Fruit fly (Drosophila melanogaster) whole organism, wandering third instar larva: Measurements from ENCODE around the gene CG3407.

Experiments used
- Abd-B ChIP-seq: fragments of >200 bp; optimal IDR thresholded peaks from 2 replicates; lab custom pipeline; 2017; ENCODE audit warnings: missing biosample characterization, missing genetic modification characterization
- CG32264 ChIP-seq: fragments of 200-800 bp; sonication (Bioruptor generic); optimal IDR thresholded peaks from 2 replicates; lab custom pipeline; 2016; ENCODE audit warnings: missing biosample characterization, missing genetic modification characterization
- CG9705 ChIP-seq: fragments of 200-800 bp; sonication (Bioruptor generic); optimal IDR thresholded peaks from 2 replicates; lab custom pipeline; 2018; ENCODE audit warnings: missing biosample characterization, mild to moderate bottlenecking, missing genetic modification characterization
- CrebA ChIP-seq: fragments of 200-800 bp; sonication (Bioruptor generic); optimal IDR thresholded peaks from 2 replicates; lab custom pipeline; 2016; ENCODE audit warnings: missing biosample characterization, mild to moderate bottlenecking, missing genetic modification characterization, borderline replicate concordance
- Dfd ChIP-seq: fragments of >200 bp; optimal IDR thresholded peaks from 2 replicates; lab custom pipeline; 2017; ENCODE audit warnings: missing biosample characterization, missing genetic modification characterization
- Dif ChIP-seq: fragments of 200-275, 200-300 bp; sonication (Bioruptor generic); optimal IDR thresholded peaks from 2 replicates; lab custom pipeline; 2018; ENCODE audit warnings: missing biosample characterization, missing genetic modification characterization; ENCODE audit not compliant: partially characterized antibody
- GATAd ChIP-seq: sonication (Bioruptor generic); optimal IDR thresholded peaks from 2 replicates; lab custom pipeline; 2016; ENCODE audit warnings: missing biosample characterization, missing genetic modification characterization
- HLH106 ChIP-seq: fragments of 200-800 bp; optimal IDR thresholded peaks from 3 replicates; lab custom pipeline; 2019; ENCODE audit warnings: missing biosample characterization, mild to moderate bottlenecking, missing genetic modification characterization, moderate library complexity
- Hnf4 ChIP-seq: fragments of 200-800 bp; sonication (Bioruptor generic); optimal IDR thresholded peaks from 2 replicates; lab custom pipeline; 2016; ENCODE audit warnings: missing biosample characterization, mild to moderate bottlenecking, missing genetic modification characterization
- Hr78 ChIP-seq: fragments of >200 bp; optimal IDR thresholded peaks from 2 replicates; lab custom pipeline; 2017; ENCODE audit warnings: missing biosample characterization, missing genetic modification characterization
- Hr83 ChIP-seq: fragments of 200-300 bp; sonication (Bioruptor generic); optimal IDR thresholded peaks from 2 replicates; lab custom pipeline; 2016; ENCODE audit warnings: missing biosample characterization, mild to moderate bottlenecking, missing genetic modification characterization, moderate library complexity; ENCODE audit not compliant: poor library complexity, severe bottlenecking
- Jra ChIP-seq: sonication (Bioruptor generic); optimal IDR thresholded peaks from 2 replicates; lab custom pipeline; 2016; ENCODE audit warnings: missing biosample characterization, missing genetic modification characterization
- Mio ChIP-seq: sonication (Bioruptor generic); optimal IDR thresholded peaks from 2 replicates; lab custom pipeline; 2016; ENCODE audit warnings: missing biosample characterization, missing genetic modification characterization
- Myc ChIP-seq: fragments of >200 bp; optimal IDR thresholded peaks from 2 replicates; lab custom pipeline; 2017
- N ChIP-seq: fragments of >200 bp; optimal IDR thresholded peaks from 2 replicates; lab custom pipeline; 2018; ENCODE audit warnings: missing biosample characterization, missing external identifiers, missing genetic modification characterization
- OdsH ChIP-seq: fragments of 200-800 bp; sonication (Bioruptor generic); optimal IDR thresholded peaks from 2 replicates; lab custom pipeline; 2016; ENCODE audit warnings: missing biosample characterization, mild to moderate bottlenecking, missing genetic modification characterization
- Rel ChIP-seq, 2 experiments: fragments of 200-800 bp; sonication (Bioruptor generic) in 1 of 2; optimal IDR thresholded peaks; 2 replicates in 1 of 2; 3 replicates in 1 of 2; lab custom pipeline; 2016 to 2019; ENCODE audit warnings: mild to moderate bottlenecking in 2 of 2, missing biosample characterization in 2 of 2, missing genetic modification characterization in 2 of 2, moderate library complexity in 1 of 2
- Sp1 ChIP-seq: fragments of 200-800 bp; sonication (Bioruptor generic); optimal IDR thresholded peaks from 3 replicates; lab custom pipeline; 2019; ENCODE audit warnings: missing biosample characterization, mild to moderate bottlenecking, missing genetic modification characterization, moderate library complexity
- Vsx2 ChIP-seq: fragments of 200-300, 225-300 bp; sonication (Bioruptor generic); optimal IDR thresholded peaks from 2 replicates; lab custom pipeline; 2018; ENCODE audit warnings: missing biosample characterization, missing genetic modification characterization; ENCODE audit not compliant: partially characterized antibody
- br ChIP-seq: fragments of 200-800 bp; sonication (Bioruptor generic); optimal IDR thresholded peaks from 2 replicates; lab custom pipeline; 2016; ENCODE audit warnings: missing biosample characterization, missing genetic modification characterization
- brk ChIP-seq: fragments of 200-800 bp; sonication (Bioruptor generic); optimal IDR thresholded peaks from 2 replicates; lab custom pipeline; 2016; ENCODE audit warnings: missing biosample characterization, mild to moderate bottlenecking, missing genetic modification characterization
- dl ChIP-seq, 2 experiments: fragments of 175-275, 200-275 bp in 1 of 2; fragments of 200-275 bp in 1 of 2; sonication (Bioruptor generic); optimal IDR thresholded peaks; lab custom pipeline; 2018; ENCODE audit warnings: mild to moderate bottlenecking in 2 of 2, missing biosample characterization in 2 of 2, missing genetic modification characterization in 2 of 2, moderate library complexity in 2 of 2; ENCODE audit not compliant: partially characterized antibody in 2 of 2, insufficient read depth in 1 of 2
- dmrt93B ChIP-seq: fragments of 200-800 bp; sonication (Bioruptor generic); optimal IDR thresholded peaks from 2 replicates; lab custom pipeline; 2018; ENCODE audit warnings: missing biosample characterization, mild to moderate bottlenecking, missing genetic modification characterization
- dsf ChIP-seq: sonication (Bioruptor generic); optimal IDR thresholded peaks from 2 replicates; lab custom pipeline; 2016; ENCODE audit warnings: missing biosample characterization, missing genetic modification characterization, borderline replicate concordance
- ey ChIP-seq: fragments of 200-800 bp; sonication (Bioruptor generic); optimal IDR thresholded peaks from 2 replicates; lab custom pipeline; 2016; ENCODE audit warnings: missing biosample characterization, missing genetic modification characterization
- foxo ChIP-seq, 2 experiments: fragments of 200-800 bp; sonication (Bioruptor generic); optimal IDR thresholded peaks; 2 replicates in 1 of 2; 3 replicates in 1 of 2; lab custom pipeline; 2016 to 2017; ENCODE audit warnings: missing biosample characterization in 2 of 2, missing genetic modification characterization in 2 of 2
- fru ChIP-seq: fragments of 200-800 bp; sonication (Bioruptor generic); optimal IDR thresholded peaks from 3 replicates; lab custom pipeline; 2016; ENCODE audit warnings: missing biosample characterization, mild to moderate bottlenecking, missing genetic modification characterization
- h ChIP-seq: fragments of 200-800 bp; sonication (Bioruptor generic); optimal IDR thresholded peaks from 3 replicates; lab custom pipeline; 2016; ENCODE audit warnings: missing biosample characterization, mild to moderate bottlenecking, missing genetic modification characterization
- jim ChIP-seq: fragments of 175-275, 200-325 bp; sonication (Bioruptor generic); optimal IDR thresholded peaks from 2 replicates; lab custom pipeline; 2016; ENCODE audit warnings: missing biosample characterization, mild to moderate bottlenecking, missing genetic modification characterization
- lola ChIP-seq: fragments of >200 bp; optimal IDR thresholded peaks from 2 replicates; lab custom pipeline; 2017; ENCODE audit warnings: missing biosample characterization, missing genetic modification characterization
- pan ChIP-seq: fragments of >200 bp; optimal IDR thresholded peaks from 2 replicates; lab custom pipeline; 2017
- psq ChIP-seq: fragments of 200-800 bp; sonication (Bioruptor generic); optimal IDR thresholded peaks from 3 replicates; lab custom pipeline; 2017; ENCODE audit warnings: missing biosample characterization, mild to moderate bottlenecking, missing genetic modification characterization, moderate library complexity
- rgr ChIP-seq: fragments of 200-800 bp; sonication (Bioruptor generic); optimal IDR thresholded peaks from 3 replicates; lab custom pipeline; 2016; ENCODE audit warnings: missing biosample characterization, mild to moderate bottlenecking, missing genetic modification characterization
- sage ChIP-seq: fragments of 200-800 bp; sonication (Bioruptor generic); optimal IDR thresholded peaks from 2 replicates; lab custom pipeline; 2016; ENCODE audit warnings: missing biosample characterization, mild to moderate bottlenecking, missing genetic modification characterization
- sv ChIP-seq: fragments of 200-800 bp; sonication (Bioruptor generic); optimal IDR thresholded peaks from 3 replicates; lab custom pipeline; 2016; ENCODE audit warnings: missing biosample characterization, missing genetic modification characterization
- tai ChIP-seq: sonication (Bioruptor generic); optimal IDR thresholded peaks from 2 replicates; lab custom pipeline; 2016; ENCODE audit warnings: missing biosample characterization, missing genetic modification characterization
- usp ChIP-seq: fragments of >200 bp; optimal IDR thresholded peaks from 2 replicates; lab custom pipeline; 2017; ENCODE audit warnings: missing biosample characterization, missing genetic modification characterization
- woc ChIP-seq: sonication (Bioruptor generic); optimal IDR thresholded peaks from 2 replicates; lab custom pipeline; 2016; ENCODE audit warnings: missing biosample characterization, mild to moderate bottlenecking, missing genetic modification characterization

CG3407 gene

dm6 chr2L:3778157-3779060, 34.8 kb downstream of the CG3407 start:
- TF ChIP-seq GATAd: no peak
- peak; percentile 85 for TF ChIP-seq Sp1 (GFP tag; lab: Kevin White, UChicago)
- TF ChIP-seq h (GFP tag; lab: Kevin White, UChicago): peak; percentile 73
- peak; percentile 50 for TF ChIP-seq dmrt93B (GFP tag; lab: Kevin White, UChicago)
- TF ChIP-seq Hr83 (GFP tag; lab: Kevin White, UChicago): peak; percentile 30
- no peak for TF ChIP-seq Dfd (GFP tag; lab: Kevin White, UChicago)
- peak; percentile 32 for TF ChIP-seq br (GFP tag; lab: Kevin White, UChicago)
- peak; percentile 65 for TF ChIP-seq ey (GFP tag; lab: Kevin White, UChicago)
- TF ChIP-seq pan (lab: Kevin White, UChicago): no peak
- TF ChIP-seq N: no peak
- peak; percentile 46 for TF ChIP-seq Vsx2
- peak; percentile 43 for TF ChIP-seq tai (GFP tag; lab: Kevin White, UChicago)
- peak; percentile 70 for TF ChIP-seq Rel (GFP tag; optimal IDR thresholded peaks at IDR 0.05; lab: Kevin White, UChicago)
- peak; percentile 39 for TF ChIP-seq Rel (tag; optimal IDR thresholded peaks at IDR 0.05; lab: Kevin White, UChicago)
- no peak for TF ChIP-seq Abd-B (GFP tag; lab: Kevin White, UChicago)
- TF ChIP-seq CG9705 (GFP tag; lab: Kevin White, UChicago): peak; percentile 44
- peak in 1 of 2 experiments; percentile 88 for TF ChIP-seq foxo (GFP tag; optimal IDR thresholded peaks at IDR 0.05; lab: Kevin White, UChicago)
- TF ChIP-seq woc (GFP tag; lab: Kevin White, UChicago): peak; percentile 23
- peak; percentile 68 for TF ChIP-seq fru
- peak; percentile 89 for TF ChIP-seq OdsH (GFP tag; lab: Kevin White, UChicago)
- no peak for TF ChIP-seq usp (GFP tag; lab: Kevin White, UChicago)
- TF ChIP-seq CG32264: peak; percentile 21
- TF ChIP-seq sv (GFP tag; lab: Kevin White, UChicago): no peak
- TF ChIP-seq jim (GFP tag; lab: Kevin White, UChicago): no peak
- peak; percentile 20 for TF ChIP-seq Hnf4 (GFP tag; lab: Kevin White, UChicago)
- no peak for TF ChIP-seq dsf (GFP tag; lab: Kevin White, UChicago)
- peak; percentile 85 for TF ChIP-seq HLH106 (tag; lab: Kevin White, UChicago)
- TF ChIP-seq Hr78 (GFP tag; lab: Kevin White, UChicago): no peak
- TF ChIP-seq Mio: no peak
- TF ChIP-seq rgr (GFP tag; lab: Kevin White, UChicago): peak; percentile 89
- TF ChIP-seq sage: peak; percentile 77
- peak in 1 of 2 experiments; percentile 20 for TF ChIP-seq dl (GFP tag; optimal IDR thresholded peaks at IDR 0.05; lab: Kevin White, UChicago; ENCODE audit: insufficient read depth in 1 of 2, partially characterized antibody in 2 of 2)
- TF ChIP-seq psq (GFP tag; lab: Kevin White, UChicago): peak; percentile 82
- peak; percentile 67 for TF ChIP-seq CrebA
- TF ChIP-seq Jra (GFP tag; lab: Kevin White, UChicago): peak; percentile 45
- peak; percentile 45 for TF ChIP-seq Dif
- TF ChIP-seq lola (GFP tag; lab: Kevin White, UChicago): no peak
- TF ChIP-seq brk: peak; percentile 77
- TF ChIP-seq Myc (lab: Kevin White, UChicago): no peak

dm6 chr2L:3777485-3777884, 35.7 kb downstream of the CG3407 start:
- TF ChIP-seq h (GFP tag; lab: Kevin White, UChicago) (no peak), br (GFP tag; lab: Kevin White, UChicago) (no peak), sage (no peak), Sp1 (GFP tag; lab: Kevin White, UChicago) (no peak), tai (GFP tag; lab: Kevin White, UChicago) (no peak), jim (GFP tag; lab: Kevin White, UChicago) (no peak), Dif (no peak), Abd-B (GFP tag; lab: Kevin White, UChicago) (no peak), ey (GFP tag; lab: Kevin White, UChicago) (no peak), dsf (GFP tag; lab: Kevin White, UChicago) (no peak), pan (lab: Kevin White, UChicago) (no peak), dmrt93B (GFP tag; lab: Kevin White, UChicago) (no peak), lola (GFP tag; lab: Kevin White, UChicago) (no peak), Jra (GFP tag; lab: Kevin White, UChicago) (no peak), Dfd (GFP tag; lab: Kevin White, UChicago) (no peak), dl (GFP tag; optimal IDR thresholded peaks at IDR 0.05; lab: Kevin White, UChicago; ENCODE audit: insufficient read depth in 1 of 2, partially characterized antibody in 2 of 2) (no peak), Hr78 (GFP tag; lab: Kevin White, UChicago) (no peak)
- TF ChIP-seq, all 38 proteins: peak for 0
